Worm (Caenorhabditis elegans) whole organism, L4/young adult: ENCODE measurements around the gene sre-5.

ENCODE experiments used
- W03F9.2 ChIP-seq: fragments of 150-350 bp; optimal IDR thresholded peaks from 2 replicates; lab custom pipeline; 2014; ENCODE audit warnings: missing biosample characterization, missing genetic modification characterization
- dao-5 ChIP-seq: sonication (generic microtip); optimal IDR thresholded peaks from 2 replicates; lab custom pipeline; 2016; ENCODE audit warnings: missing genotype, missing genetic modification characterization, moderate library complexity, missing compliant biosample characterization
- him-1 ChIP-seq: sonication (generic microtip); optimal IDR thresholded peaks from 2 replicates; lab custom pipeline; 2016; ENCODE audit warnings: missing genotype, missing genetic modification reagents, missing genetic modification characterization, missing compliant biosample characterization

Gene sre-5

ce11 chrIV:3532989-3533388, 32.0 kb upstream of the sre-5 start:
- TF ChIP-seq him-1 (tag; lab: Kevin White, UChicago): no peak
- TF ChIP-seq W03F9.2 (tag; lab: Kevin White, UChicago): no peak

DNA sequence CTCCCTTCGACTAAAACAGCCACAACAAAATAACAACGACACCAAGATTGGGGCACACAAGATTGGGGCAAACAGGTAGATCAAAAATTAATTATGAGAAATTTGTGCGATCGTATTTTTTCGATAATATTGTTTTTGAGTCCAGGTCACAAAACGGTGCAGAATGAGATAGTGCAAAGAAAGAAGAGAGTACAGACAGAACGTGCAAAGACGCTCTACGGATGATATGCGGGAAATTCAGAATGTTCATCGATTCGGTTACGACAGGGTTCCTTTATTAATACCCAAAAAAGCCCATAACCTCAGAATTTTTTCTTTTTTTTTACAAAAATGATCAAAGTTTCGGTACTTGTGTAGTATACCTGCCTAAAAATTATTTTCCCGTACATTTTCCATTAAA, 25.7 kb upstream of the sre-5 start:
- no peak for TF ChIP-seq him-1 (tag; lab: Kevin White, UChicago)
- TF ChIP-seq dao-5 (tag; lab: Kevin White, UChicago): no peak

ce11 chrIV:3539872-3540271, 25.1 kb upstream of the sre-5 start, which contains the start of gene B0212.3:
B0212.3 (plus strand) TSS chrIV:3540172.
- no peak for TF ChIP-seq dao-5 (tag; lab: Kevin White, UChicago)
- no peak for TF ChIP-seq W03F9.2 (tag; lab: Kevin White, UChicago)
- no peak for TF ChIP-seq him-1 (tag; lab: Kevin White, UChicago)

DNA sequence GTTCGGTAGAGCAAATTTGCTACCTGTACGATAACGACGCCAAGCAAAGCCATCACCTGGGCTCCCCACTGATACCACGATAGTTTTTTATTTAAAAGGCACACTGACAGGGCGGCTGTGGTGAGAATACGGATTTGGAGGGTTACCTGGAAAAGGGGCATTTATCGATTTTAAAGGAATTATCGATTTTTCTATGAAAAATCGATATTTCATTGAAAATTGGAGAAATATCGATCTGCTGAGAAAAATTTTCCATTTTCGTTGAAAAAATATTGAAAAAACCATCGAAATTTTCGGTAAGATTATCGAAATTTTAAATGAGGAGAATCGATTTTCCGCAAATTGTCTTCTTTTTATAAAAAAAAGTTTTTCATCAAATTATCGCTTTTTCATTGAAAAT, 19.9 kb upstream of the sre-5 start:
- TF ChIP-seq dao-5 (tag; lab: Kevin White, UChicago): no peak
- TF ChIP-seq W03F9.2 (tag; lab: Kevin White, UChicago): no peak
- TF ChIP-seq him-1 (tag; lab: Kevin White, UChicago): no peak

DNA sequence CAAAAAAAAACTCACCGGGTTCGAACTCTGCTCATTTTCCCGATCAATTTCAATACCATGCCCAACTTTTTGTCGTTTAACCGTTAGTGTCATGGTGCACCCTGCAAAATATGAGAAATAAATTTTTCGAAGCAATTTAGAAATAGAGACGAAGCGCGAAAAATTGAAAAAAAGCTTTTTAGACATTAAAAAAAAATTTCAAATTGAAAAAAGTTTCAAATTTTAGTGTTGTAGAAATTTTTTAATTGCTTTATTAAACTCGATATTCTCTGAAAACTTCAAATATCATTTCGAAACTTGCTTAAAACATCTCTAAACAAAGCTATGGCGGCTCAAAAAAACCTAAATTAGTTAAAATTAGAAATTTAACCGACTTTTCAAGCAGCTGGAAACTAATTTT, 17.5 kb upstream of the sre-5 start, which contains the start of gene nstp-6:
TSS of gene nstp-6 (minus strand) at position 101 of the 400 bp plus-strand sequence.
- no peak for TF ChIP-seq W03F9.2 (tag; lab: Kevin White, UChicago)
- no peak for TF ChIP-seq dao-5 (tag; lab: Kevin White, UChicago)
- no peak for TF ChIP-seq him-1 (tag; lab: Kevin White, UChicago)

- TF ChIP-seq him-1 (tag; lab: Kevin White, UChicago) (no peak), dao-5 (tag; lab: Kevin White, UChicago) (no peak), W03F9.2 (tag; lab: Kevin White, UChicago) (no peak)
Observed at ce11 chrIV:3548315-3548714, 16.7 kb upstream of the sre-5 start.

- peak; percentile 31 for TF ChIP-seq him-1 (tag; lab: Kevin White, UChicago)
- no peak for TF ChIP-seq W03F9.2 (tag; lab: Kevin White, UChicago)
Observed at ce11 chrIV:3551777-3552462, 13.1 kb upstream of the sre-5 start.

DNA sequence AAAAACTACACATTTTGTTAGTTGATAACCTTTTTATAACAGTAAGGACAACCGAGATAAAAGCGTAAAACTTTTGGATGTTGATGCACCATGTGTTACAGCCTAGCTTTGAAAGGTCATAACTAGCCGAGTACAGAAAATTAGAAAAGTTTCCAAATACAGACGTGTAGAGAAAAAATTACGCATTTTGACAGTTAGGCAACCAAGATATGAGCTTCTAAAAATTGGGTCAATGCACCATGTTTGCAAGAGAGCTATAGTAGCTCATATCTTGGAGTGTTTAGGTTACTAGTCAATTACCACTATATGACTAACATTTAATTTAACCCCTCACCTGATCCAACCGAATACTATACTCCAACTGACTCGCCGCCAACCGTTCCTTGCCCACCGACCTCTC, 12.1 kb upstream of the sre-5 start:
- no peak for TF ChIP-seq dao-5 (tag; lab: Kevin White, UChicago)

ce11 chrIV:3557331-3557730, 7.7 kb upstream of the sre-5 start, which contains the start of gene osm-9:
osm-9 (minus strand) TSS chrIV:3557431.
- no peak for TF ChIP-seq W03F9.2 (tag; lab: Kevin White, UChicago)
- no peak for TF ChIP-seq dao-5 (tag; lab: Kevin White, UChicago)

- TF ChIP-seq W03F9.2 (tag; lab: Kevin White, UChicago): no peak
Observed at ce11 chrIV:3559201-3559600, 5.8 kb upstream of the sre-5 start.

DNA sequence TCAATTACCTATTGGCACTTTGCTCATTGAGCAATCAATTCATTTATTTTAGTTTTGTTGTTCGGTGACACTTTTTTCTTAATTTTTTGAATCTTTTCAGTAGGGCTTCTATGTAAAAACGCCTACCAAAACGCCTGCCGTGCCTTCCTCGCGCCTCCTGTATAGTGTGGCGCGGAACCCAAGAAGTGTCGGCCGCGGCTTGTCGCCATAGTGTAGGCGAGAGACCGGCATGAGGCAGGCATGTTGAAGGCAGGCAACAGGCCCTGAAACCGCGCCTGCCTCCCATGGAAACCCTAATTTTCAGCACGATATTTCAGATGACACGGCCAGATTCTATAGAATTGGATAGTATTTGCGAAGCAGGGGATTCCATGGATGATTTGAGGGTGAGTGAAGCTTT, 3.6 kb downstream of the sre-5 start, which contains the start of gene otpl-1:
TSS of gene otpl-1 (plus strand) at position 372 of the 400 bp plus-strand sequence.
- TF ChIP-seq him-1 (tag; lab: Kevin White, UChicago) (no peak), W03F9.2 (tag; lab: Kevin White, UChicago) (no peak), dao-5 (tag; lab: Kevin White, UChicago) (no peak)

ce11 chrIV:3570612-3571011, 5.6 kb downstream of the sre-5 start:
- TF ChIP-seq W03F9.2 (tag; lab: Kevin White, UChicago) (no peak), him-1 (tag; lab: Kevin White, UChicago) (no peak), dao-5 (tag; lab: Kevin White, UChicago) (no peak)

- TF ChIP-seq W03F9.2 (tag; lab: Kevin White, UChicago): no peak
- no peak for TF ChIP-seq him-1 (tag; lab: Kevin White, UChicago)
- no peak for TF ChIP-seq dao-5 (tag; lab: Kevin White, UChicago)
Observed at ce11 chrIV:3578155-3578554, 13.2 kb downstream of the sre-5 start, which contains the start of gene Y37E11B.2. Y37E11B.2 (plus strand) TSS chrIV:3578455.

DNA sequence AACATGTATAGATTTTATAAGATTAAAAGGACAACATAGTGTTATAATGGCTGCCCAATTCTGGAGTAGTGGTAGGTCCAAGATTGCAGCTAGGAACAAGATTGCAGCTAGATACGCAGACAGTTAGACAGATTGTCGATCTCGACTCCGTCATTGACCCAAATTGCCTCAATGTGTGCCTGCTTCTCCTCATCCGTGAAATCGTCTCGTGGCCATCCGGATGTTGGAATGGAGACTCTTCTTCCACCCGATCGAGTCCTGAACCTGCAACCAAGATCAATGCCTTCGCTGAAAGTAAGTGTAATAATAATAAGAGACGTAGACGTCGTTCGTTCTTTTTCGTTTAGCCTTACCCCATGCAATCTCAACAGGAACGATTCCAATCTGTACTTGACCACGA, 13.7 kb downstream of the sre-5 start:
- TF ChIP-seq him-1 (tag; lab: Kevin White, UChicago) (no peak), W03F9.2 (tag; lab: Kevin White, UChicago) (no peak), dao-5 (tag; lab: Kevin White, UChicago) (no peak)
